Worm (Caenorhabditis elegans) whole organism, L4 larva: ENCODE measurements around the gene Y39A1A.24.

Experiments used
- attf-4 ChIP-seq: sonication (generic microtip); optimal IDR thresholded peaks from 3 replicates; lab custom pipeline; 2017; ENCODE audit warnings: missing biosample characterization, missing genetic modification characterization
- hmg-1.1 ChIP-seq: fragments of 200-800 bp; sonication (Bioruptor generic); IDR thresholded peaks from 2 replicates; pipeline ENCODE4 v1.3.6; 2022; ENCODE audit warnings: missing genetic modification reagents, missing genetic modification characterization, missing compliant biosample characterization
- lin-13 ChIP-seq: fragments of 150-350 bp; optimal IDR thresholded peaks from 2 replicates; lab custom pipeline; 2014; ENCODE audit warnings: missing biosample characterization, missing genetic modification reagents, missing genetic modification characterization
- nhr-10 ChIP-seq: fragments of 150-350 bp; optimal IDR thresholded peaks from 2 replicates; lab custom pipeline; 2014; ENCODE audit warnings: missing biosample characterization, missing genetic modification characterization
- saeg-2 ChIP-seq: fragments of 200-800 bp; sonication (Bioruptor generic); IDR thresholded peaks from 2 replicates; pipeline ENCODE4 v1.3.6; 2022; ENCODE audit warnings: missing genetic modification reagents, missing genetic modification characterization, missing compliant biosample characterization
- skn-1 ChIP-seq: fragments of 150-350 bp; optimal IDR thresholded peaks from 2 replicates; lab custom pipeline; 2014; ENCODE audit warnings: missing biosample characterization, missing genetic modification characterization
- unc-39 ChIP-seq: sonication (generic microtip); optimal IDR thresholded peaks from 2 replicates; lab custom pipeline; 2017; ENCODE audit warnings: missing biosample characterization, missing genetic modification characterization
- zag-1 ChIP-seq: fragments of 150-350 bp; optimal IDR thresholded peaks from 2 replicates; lab custom pipeline; 2014; ENCODE audit warnings: missing biosample characterization, missing genetic modification characterization
- zfp-3 ChIP-seq: fragments of 200-800 bp; sonication (Bioruptor generic); conservative IDR thresholded peaks from 2 replicates; pipeline ENCODE4 v1.3.6; 2022; ENCODE audit warnings: missing genetic modification reagents, missing genetic modification characterization, missing compliant biosample characterization

- TF ChIP-seq lin-13 (GFP tag; lab: Kevin White, UChicago) (no peak), unc-39 (tag; lab: Kevin White, UChicago) (no peak), hmg-1.1 (GFP tag; lab: Robert Waterston, UW) (no peak), zfp-3 (GFP tag; lab: Robert Waterston, UW) (no peak), zag-1 (tag; lab: Kevin White, UChicago) (no peak), nhr-10 (no peak), saeg-2 (GFP tag; lab: Robert Waterston, UW) (no peak), skn-1 (no peak), attf-4 (tag; lab: Kevin White, UChicago) (no peak)
Measured at ce11 chrIII:10569246-10569645, 43.2 kb upstream of the Y39A1A.24 start.
